Worm (Caenorhabditis elegans) whole organism, young adult: ENCODE results near the gene fcho-1.

Experiments
- F52B5.7 ChIP-seq: sonication (generic microtip); optimal IDR thresholded peaks from 2 replicates; lab custom pipeline; 2016; ENCODE audit warnings: mild to moderate bottlenecking, missing genetic modification characterization, missing compliant biosample characterization
- T26A5.8 ChIP-seq: sonication (generic microtip); optimal IDR thresholded peaks from 2 replicates; lab custom pipeline; 2016; ENCODE audit warnings: missing genetic modification characterization, missing compliant biosample characterization
- ama-1 ChIP-seq, 3 experiments: fragments of 150-350 bp in 1 of 3; sonication (generic microtip) in 2 of 3; optimal IDR thresholded peaks; 2 replicates each; lab custom pipeline; 2014 to 2018; ENCODE audit warnings: missing biosample characterization in 2 of 3, missing genetic modification characterization in 2 of 3, missing genetic modification reagents in 2 of 3
- ccch-3 ChIP-seq: fragments of 200-800 bp; sonication (Bioruptor generic); optimal IDR thresholded peaks from 2 replicates; lab custom pipeline; 2018; ENCODE audit warnings: mild to moderate bottlenecking, missing genetic modification characterization, missing compliant biosample characterization
- let-607 ChIP-seq, 2 experiments: fragments of 200-800 bp in 1 of 2; sonication (Bioruptor generic) in 1 of 2; sonication (generic microtip) in 1 of 2; optimal IDR thresholded peaks; 2 replicates each; lab custom pipeline; 2016 to 2018; ENCODE audit warnings: mild to moderate bottlenecking in 2 of 2, missing compliant biosample characterization in 2 of 2, missing genetic modification characterization in 2 of 2, moderate library complexity in 2 of 2, missing genotype in 1 of 2
- madf-8 ChIP-seq: fragments of 200-800 bp; sonication (Bioruptor generic); conservative IDR thresholded peaks from 2 replicates; pipeline ENCODE4 v1.3.6; 2022; ENCODE audit warnings: missing genetic modification reagents, missing genetic modification characterization, missing compliant biosample characterization
- nfya-2 ChIP-seq: fragments of 200-800 bp; sonication (Bioruptor generic); IDR thresholded peaks from 2 replicates; pipeline ENCODE4 v1.3.6; 2022; ENCODE audit warnings: missing genetic modification reagents, missing genetic modification characterization, missing compliant biosample characterization
- nhr-90 ChIP-seq: sonication (generic microtip); optimal IDR thresholded peaks from 2 replicates; lab custom pipeline; 2016; ENCODE audit warnings: missing genotype, mild to moderate bottlenecking, missing genetic modification characterization, missing compliant biosample characterization
- rpc-1 ChIP-seq, 2 experiments: fragments of 150-350 bp in 1 of 2; sonication (generic microtip) in 1 of 2; optimal IDR thresholded peaks; 2 replicates each; lab custom pipeline; 2014 to 2018; ENCODE audit warnings: missing biosample characterization in 1 of 2, missing genetic modification characterization in 1 of 2, missing genetic modification reagents in 1 of 2, missing genotype in 1 of 2
- tlf-1 ChIP-seq: fragments of 200-800 bp; sonication (Bioruptor generic); optimal IDR thresholded peaks from 2 replicates; lab custom pipeline; 2018; ENCODE audit warnings: mild to moderate bottlenecking, missing genetic modification characterization, missing compliant biosample characterization
- unc-62 ChIP-seq: fragments of 150-350 bp; optimal IDR thresholded peaks from 2 replicates; lab custom pipeline; 2014; ENCODE audit warnings: missing biosample characterization, missing genetic modification reagents, missing genetic modification characterization

ce11 chrII:1297044-1297696, 13.1 kb upstream of the fcho-1 start:
- TF ChIP-seq F52B5.7 (tag; lab: Kevin White, UChicago): no peak
- TF ChIP-seq let-607 (tag; optimal IDR thresholded peaks at IDR 0.05; lab: Kevin White, UChicago): no peak
- TF ChIP-seq nfya-2 (GFP tag; lab: Robert Waterston, UW): no peak
- no peak for TF ChIP-seq nhr-90
- no peak for TF ChIP-seq madf-8
- TF ChIP-seq T26A5.8 (tag; lab: Kevin White, UChicago): no peak
- no peak for TF ChIP-seq ama-1 (optimal IDR thresholded peaks at IDR 0.05; lab: Kevin White, UChicago)
- no peak for TF ChIP-seq ama-1 (GFP tag; optimal IDR thresholded peaks at IDR 0.05; lab: Kevin White, UChicago)
- TF ChIP-seq tlf-1 (GFP tag; lab: Kevin White, UChicago): no peak
- TF ChIP-seq ccch-3 (GFP tag; lab: Kevin White, UChicago): no peak
- no peak for TF ChIP-seq rpc-1 (optimal IDR thresholded peaks at IDR 0.05; lab: Kevin White, UChicago)
- TF ChIP-seq rpc-1 (tag; optimal IDR thresholded peaks at IDR 0.05; lab: Kevin White, UChicago): no peak
- TF ChIP-seq unc-62 (GFP tag; lab: Kevin White, UChicago): no peak
